Worm (Caenorhabditis elegans) whole organism, L2 larva: Measurements from ENCODE around the gene W01D2.1.

ENCODE experiments used
- C34F6.9 ChIP-seq: fragments of 150-350 bp; optimal IDR thresholded peaks from 2 replicates; lab custom pipeline; 2014; ENCODE audit warnings: missing biosample characterization, missing genetic modification characterization
- F13H6.1 ChIP-seq: sonication (generic microtip); optimal IDR thresholded peaks from 2 replicates; lab custom pipeline; 2016; ENCODE audit warnings: missing genetic modification characterization, missing compliant biosample characterization
- R02D3.7 ChIP-seq: fragments of 150-350 bp; optimal IDR thresholded peaks from 2 replicates; lab custom pipeline; 2014; ENCODE audit warnings: missing biosample characterization, missing genetic modification characterization
- Y55F3AM.14 ChIP-seq: fragments of 200-800 bp; sonication (Bioruptor generic); optimal IDR thresholded peaks from 2 replicates; lab custom pipeline; 2018; ENCODE audit warnings: mild to moderate bottlenecking, missing genetic modification characterization, missing compliant biosample characterization
- ZK546.5 ChIP-seq: sonication (generic microtip); optimal IDR thresholded peaks from 2 replicates; lab custom pipeline; 2017; ENCODE audit warnings: missing biosample characterization, missing genetic modification characterization
- alr-1 ChIP-seq: fragments of 150-350 bp; optimal IDR thresholded peaks from 2 replicates; lab custom pipeline; 2014; ENCODE audit warnings: missing biosample characterization, missing genetic modification characterization
- aly-2 ChIP-seq: fragments of 150-350 bp; optimal IDR thresholded peaks from 2 replicates; lab custom pipeline; 2014; ENCODE audit warnings: missing biosample characterization, missing genetic modification characterization
- ama-1 ChIP-seq: fragments of 150-350 bp; optimal IDR thresholded peaks from 2 replicates; lab custom pipeline; 2018; ENCODE audit warnings: inconsistent platforms
- blmp-1 ChIP-seq: sonication (generic microtip); optimal IDR thresholded peaks from 2 replicates; lab custom pipeline; 2017; ENCODE audit warnings: missing genetic modification characterization, mild to moderate bottlenecking, missing compliant biosample characterization, antibody characterized with exemption, moderate library complexity; ENCODE audit not compliant: insufficient read depth
- ceh-16 ChIP-seq: fragments of 150-350 bp; optimal IDR thresholded peaks from 2 replicates; lab custom pipeline; 2014; ENCODE audit warnings: missing biosample characterization, missing genetic modification characterization
- ceh-82 ChIP-seq: fragments of 150-350 bp; optimal IDR thresholded peaks from 2 replicates; lab custom pipeline; 2014; ENCODE audit warnings: missing biosample characterization, missing genetic modification characterization
- crh-2 ChIP-seq: sonication (generic microtip); optimal IDR thresholded peaks from 2 replicates; lab custom pipeline; 2017; ENCODE audit warnings: missing biosample characterization, missing genetic modification characterization
- dmd-4 ChIP-seq: sonication (generic microtip); optimal IDR thresholded peaks from 2 replicates; lab custom pipeline; 2017; ENCODE audit warnings: missing biosample characterization, missing genetic modification characterization
- egl-27 ChIP-seq: sonication (generic microtip); optimal IDR thresholded peaks from 3 replicates; lab custom pipeline; 2017; ENCODE audit warnings: missing biosample characterization, missing genetic modification reagents, missing genetic modification characterization
- elt-1 ChIP-seq: fragments of 150-350 bp; optimal IDR thresholded peaks from 2 replicates; lab custom pipeline; 2014; ENCODE audit warnings: missing biosample characterization, missing genetic modification characterization
- elt-3 ChIP-seq: sonication (generic microtip); optimal IDR thresholded peaks from 2 replicates; lab custom pipeline; 2017; ENCODE audit warnings: missing biosample characterization, missing genetic modification characterization
- fos-1 ChIP-seq: fragments of 150-350 bp; optimal IDR thresholded peaks from 2 replicates; lab custom pipeline; 2014; ENCODE audit warnings: missing biosample characterization, missing genetic modification characterization
- gmeb-1 ChIP-seq: fragments of 150-350 bp; optimal IDR thresholded peaks from 2 replicates; lab custom pipeline; 2014; ENCODE audit warnings: missing biosample characterization, missing genetic modification characterization
- lin-11 ChIP-seq: fragments of 150-350 bp; sonication (generic microtip); optimal IDR thresholded peaks from 2 replicates; lab custom pipeline; 2014; ENCODE audit warnings: missing biosample characterization, missing genetic modification characterization, inconsistent platforms, mixed read lengths
- lin-13 ChIP-seq: fragments of 150-350 bp; optimal IDR thresholded peaks from 2 replicates; lab custom pipeline; 2014; ENCODE audit warnings: missing biosample characterization, missing genetic modification reagents, missing genetic modification characterization
- lin-39 ChIP-seq: fragments of 150-350 bp; optimal IDR thresholded peaks from 2 replicates; lab custom pipeline; 2014; ENCODE audit warnings: missing biosample characterization, missing genetic modification reagents, missing genetic modification characterization
- lsy-2 ChIP-seq, 2 experiments: fragments of 150-350 bp in 1 of 2; sonication (generic microtip) in 1 of 2; optimal IDR thresholded peaks; 2 replicates each; lab custom pipeline; 2014 to 2017; ENCODE audit warnings: missing biosample characterization in 2 of 2, missing genetic modification characterization in 2 of 2
- mab-5 ChIP-seq: fragments of 150-350 bp; optimal IDR thresholded peaks from 2 replicates; lab custom pipeline; 2014; ENCODE audit warnings: missing biosample characterization, missing genetic modification characterization
- mbf-1 ChIP-seq: sonication (generic microtip); optimal IDR thresholded peaks from 2 replicates; lab custom pipeline; 2017; ENCODE audit warnings: missing biosample characterization, missing genetic modification characterization
- mdl-1 ChIP-seq, 2 experiments: fragments of 150-350 bp in 1 of 2; sonication (generic microtip) in 1 of 2; optimal IDR thresholded peaks; 2 replicates each; lab custom pipeline; 2017; ENCODE audit warnings: missing biosample characterization in 2 of 2, missing genetic modification characterization in 2 of 2
- nhr-10 ChIP-seq: sonication (generic microtip); optimal IDR thresholded peaks from 2 replicates; lab custom pipeline; 2017; ENCODE audit warnings: missing biosample characterization, missing genetic modification characterization
- nhr-11 ChIP-seq: fragments of 150-350 bp; optimal IDR thresholded peaks from 2 replicates; lab custom pipeline; 2014; ENCODE audit warnings: missing biosample characterization, missing genetic modification characterization
- nhr-12 ChIP-seq: fragments of 150-350 bp; optimal IDR thresholded peaks from 2 replicates; lab custom pipeline; 2014; ENCODE audit warnings: missing biosample characterization, missing genetic modification characterization
- nhr-129 ChIP-seq: fragments of 150-350 bp; optimal IDR thresholded peaks from 2 replicates; lab custom pipeline; 2014; ENCODE audit warnings: missing biosample characterization, missing genetic modification characterization
- nhr-21 ChIP-seq: fragments of 150-350 bp; optimal IDR thresholded peaks from 2 replicates; lab custom pipeline; 2014; ENCODE audit warnings: missing biosample characterization, missing genetic modification characterization
- nhr-23 ChIP-seq: fragments of 150-350 bp; optimal IDR thresholded peaks from 2 replicates; lab custom pipeline; 2014; ENCODE audit warnings: missing biosample characterization, missing genetic modification reagents, missing genetic modification characterization
- nhr-237 ChIP-seq: fragments of 150-350 bp; optimal IDR thresholded peaks from 2 replicates; lab custom pipeline; 2014; ENCODE audit warnings: missing biosample characterization, missing genetic modification characterization
- nhr-25 ChIP-seq: fragments of 150-350 bp; sonication (generic microtip); optimal IDR thresholded peaks from 3 replicates; lab custom pipeline; 2014; ENCODE audit warnings: missing biosample characterization, missing genetic modification characterization
- nhr-6 ChIP-seq: fragments of 150-350 bp; optimal IDR thresholded peaks from 2 replicates; lab custom pipeline; 2014; ENCODE audit warnings: missing biosample characterization, missing genetic modification characterization
- nhr-77 ChIP-seq: fragments of 150-350 bp; optimal IDR thresholded peaks from 2 replicates; lab custom pipeline; 2014; ENCODE audit warnings: missing biosample characterization, missing genetic modification characterization
- peb-1 ChIP-seq: fragments of 150-350 bp; optimal IDR thresholded peaks from 2 replicates; lab custom pipeline; 2014; ENCODE audit warnings: missing biosample characterization, missing genetic modification characterization
- sem-4 ChIP-seq: fragments of 150-350 bp; optimal IDR thresholded peaks from 2 replicates; lab custom pipeline; 2014; ENCODE audit warnings: missing biosample characterization, missing genetic modification reagents, missing genetic modification characterization
- skn-1 ChIP-seq: sonication (generic microtip); optimal IDR thresholded peaks from 2 replicates; lab custom pipeline; 2017; ENCODE audit warnings: missing biosample characterization, missing genetic modification characterization
- sma-3 ChIP-seq: sonication (generic microtip); optimal IDR thresholded peaks from 2 replicates; lab custom pipeline; 2016; ENCODE audit warnings: missing genetic modification reagents, missing genetic modification characterization, missing compliant biosample characterization
- sma-9 ChIP-seq, 2 experiments: fragments of 150-350 bp in 1 of 2; sonication (generic microtip) in 1 of 2; optimal IDR thresholded peaks; 2 replicates each; lab custom pipeline; 2014 to 2016; ENCODE audit warnings: missing genetic modification characterization in 2 of 2, mild to moderate bottlenecking in 1 of 2, missing biosample characterization in 1 of 2, missing compliant biosample characterization in 1 of 2, missing genetic modification reagents in 1 of 2, moderate library complexity in 1 of 2
- snpc-4 ChIP-seq: fragments of 150-350 bp; optimal IDR thresholded peaks from 2 replicates; lab custom pipeline; 2014; ENCODE audit warnings: missing biosample characterization, missing genetic modification characterization
- unc-39 ChIP-seq: fragments of 150-350 bp; optimal IDR thresholded peaks from 2 replicates; lab custom pipeline; 2014; ENCODE audit warnings: missing biosample characterization, missing genetic modification characterization
- unc-55 ChIP-seq: fragments of 150-350 bp; sonication (generic microtip); optimal IDR thresholded peaks from 3 replicates; lab custom pipeline; 2014; ENCODE audit warnings: missing biosample characterization, missing genetic modification reagents, missing genetic modification characterization
- unc-62 ChIP-seq: fragments of 150-350 bp; optimal IDR thresholded peaks from 2 replicates; lab custom pipeline; 2014; ENCODE audit warnings: missing biosample characterization, missing genetic modification reagents, missing genetic modification characterization
- zag-1 ChIP-seq: fragments of 150-350 bp; optimal IDR thresholded peaks from 2 replicates; lab custom pipeline; 2014; ENCODE audit warnings: missing biosample characterization, missing genetic modification characterization
- ztf-1 ChIP-seq: fragments of 200-800 bp; sonication (Bioruptor generic); conservative IDR thresholded peaks from 2 replicates; pipeline ENCODE4 v1.3.6; 2022; ENCODE audit warnings: missing genetic modification characterization, missing compliant biosample characterization
- ztf-11 ChIP-seq: sonication (generic microtip); optimal IDR thresholded peaks from 2 replicates; lab custom pipeline; 2017; ENCODE audit warnings: missing biosample characterization, missing genetic modification characterization
- ztf-4 ChIP-seq: fragments of 150-350 bp; optimal IDR thresholded peaks from 2 replicates; lab custom pipeline; 2014; ENCODE audit warnings: missing biosample characterization, missing genetic modification characterization

Gene W01D2.1

ce11 chrII:14814894-14815568 is at the start of gene W01D2.1:
Gene W01D2.1 (plus strand): TSS chrII:14815518.
- TF ChIP-seq ZK546.5 (tag; lab: Kevin White, UChicago) (no peak), zag-1 (peak; percentile 26), ceh-82 (tag; lab: Kevin White, UChicago) (no peak), sem-4 (peak; percentile 36), aly-2 (no peak), snpc-4 (peak; percentile 77), nhr-129 (tag; lab: Kevin White, UChicago) (peak; percentile 70), fos-1 (tag; lab: Kevin White, UChicago) (peak; percentile 27), Y55F3AM.14 (GFP tag; lab: Kevin White, UChicago) (no peak), sma-3 (GFP tag; lab: Kevin White, UChicago) (peak; percentile 35), nhr-237 (tag; lab: Kevin White, UChicago) (no peak), lin-39 (no peak), nhr-25 (tag; lab: Kevin White, UChicago) (peak; percentile 62), ztf-4 (tag; lab: Kevin White, UChicago) (peak; percentile 48), nhr-23 (tag; lab: Kevin White, UChicago) (no peak), nhr-6 (tag; lab: Kevin White, UChicago) (peak; percentile 36), ztf-1 (no peak), sma-9 (GFP tag; optimal IDR thresholded peaks at IDR 0.05; lab: Kevin White, UChicago) (peak; percentile 39), sma-9 (tag; optimal IDR thresholded peaks at IDR 0.05; lab: Kevin White, UChicago) (no peak), ceh-16 (tag; lab: Kevin White, UChicago) (no peak), unc-39 (tag; lab: Kevin White, UChicago) (no peak), dmd-4 (tag; lab: Kevin White, UChicago) (no peak), egl-27 (tag; lab: Kevin White, UChicago) (no peak), R02D3.7 (tag; lab: Kevin White, UChicago) (no peak), ztf-11 (tag; lab: Kevin White, UChicago) (no peak), nhr-12 (tag; lab: Kevin White, UChicago) (no peak), lsy-2 (tag; optimal IDR thresholded peaks at IDR 0.05; lab: Kevin White, UChicago) (peak; percentile 47 to 86), elt-1 (tag; lab: Kevin White, UChicago) (no peak), ama-1 (lab: Kevin White, UChicago) (peak; percentile 7), lin-11 (tag; lab: Kevin White, UChicago) (peak; percentile 46), unc-55 (GFP tag; lab: Kevin White, UChicago) (peak; percentile 95), nhr-11 (no peak), crh-2 (tag; lab: Kevin White, UChicago) (peak; percentile 73), peb-1 (tag; lab: Kevin White, UChicago) (no peak), nhr-77 (tag; lab: Kevin White, UChicago) (no peak), skn-1 (tag; lab: Kevin White, UChicago) (no peak), nhr-21 (peak; percentile 61), blmp-1 (peak; percentile 21), lin-13 (GFP tag; lab: Kevin White, UChicago) (peak; percentile 52), F13H6.1 (tag; lab: Kevin White, UChicago) (peak; percentile 26), alr-1 (tag; lab: Kevin White, UChicago) (no peak), nhr-10 (tag; lab: Kevin White, UChicago) (no peak), mbf-1 (no peak), unc-62 (GFP tag; lab: Kevin White, UChicago) (no peak), C34F6.9 (tag; lab: Kevin White, UChicago) (peak; percentile 80), mdl-1 (tag; optimal IDR thresholded peaks at IDR 0.05; lab: Kevin White, UChicago) (no peak), mab-5 (tag; lab: Kevin White, UChicago) (peak; percentile 23), elt-3 (tag; lab: Kevin White, UChicago) (no peak), gmeb-1 (peak; percentile 88)
